Fruit fly (Drosophila melanogaster) whole organism, wandering third instar larva: Measurements from ENCODE around the gene CG5455.
A peak's percentile ranks its signal among the peaks of the same experiment; 100 is the strongest.

Experiments
- Abd-B ChIP-seq: fragments of >200 bp; optimal IDR thresholded peaks from 2 replicates; lab custom pipeline; 2017; ENCODE audit warnings: missing biosample characterization, missing genetic modification characterization
- CG32264 ChIP-seq: fragments of 200-800 bp; sonication (Bioruptor generic); optimal IDR thresholded peaks from 2 replicates; lab custom pipeline; 2016; ENCODE audit warnings: missing biosample characterization, missing genetic modification characterization
- CG9705 ChIP-seq: fragments of 200-800 bp; sonication (Bioruptor generic); optimal IDR thresholded peaks from 2 replicates; lab custom pipeline; 2018; ENCODE audit warnings: missing biosample characterization, mild to moderate bottlenecking, missing genetic modification characterization
- CrebA ChIP-seq: fragments of 200-800 bp; sonication (Bioruptor generic); optimal IDR thresholded peaks from 2 replicates; lab custom pipeline; 2016; ENCODE audit warnings: missing biosample characterization, mild to moderate bottlenecking, missing genetic modification characterization, borderline replicate concordance
- Dfd ChIP-seq: fragments of >200 bp; optimal IDR thresholded peaks from 2 replicates; lab custom pipeline; 2017; ENCODE audit warnings: missing biosample characterization, missing genetic modification characterization
- Dif ChIP-seq: fragments of 200-275, 200-300 bp; sonication (Bioruptor generic); optimal IDR thresholded peaks from 2 replicates; lab custom pipeline; 2018; ENCODE audit warnings: missing biosample characterization, missing genetic modification characterization; ENCODE audit not compliant: partially characterized antibody
- GATAd ChIP-seq: sonication (Bioruptor generic); optimal IDR thresholded peaks from 2 replicates; lab custom pipeline; 2016; ENCODE audit warnings: missing biosample characterization, missing genetic modification characterization
- HLH106 ChIP-seq: fragments of 200-800 bp; optimal IDR thresholded peaks from 3 replicates; lab custom pipeline; 2019; ENCODE audit warnings: missing biosample characterization, mild to moderate bottlenecking, missing genetic modification characterization, moderate library complexity
- Hnf4 ChIP-seq: fragments of 200-800 bp; sonication (Bioruptor generic); optimal IDR thresholded peaks from 2 replicates; lab custom pipeline; 2016; ENCODE audit warnings: missing biosample characterization, mild to moderate bottlenecking, missing genetic modification characterization
- Hr78 ChIP-seq: fragments of >200 bp; optimal IDR thresholded peaks from 2 replicates; lab custom pipeline; 2017; ENCODE audit warnings: missing biosample characterization, missing genetic modification characterization
- Hr83 ChIP-seq: fragments of 200-300 bp; sonication (Bioruptor generic); optimal IDR thresholded peaks from 2 replicates; lab custom pipeline; 2016; ENCODE audit warnings: missing biosample characterization, mild to moderate bottlenecking, missing genetic modification characterization, moderate library complexity; ENCODE audit not compliant: poor library complexity, severe bottlenecking
- Jra ChIP-seq: sonication (Bioruptor generic); optimal IDR thresholded peaks from 2 replicates; lab custom pipeline; 2016; ENCODE audit warnings: missing biosample characterization, missing genetic modification characterization
- Mio ChIP-seq: sonication (Bioruptor generic); optimal IDR thresholded peaks from 2 replicates; lab custom pipeline; 2016; ENCODE audit warnings: missing biosample characterization, missing genetic modification characterization
- Myc ChIP-seq: fragments of >200 bp; optimal IDR thresholded peaks from 2 replicates; lab custom pipeline; 2017
- N ChIP-seq: fragments of >200 bp; optimal IDR thresholded peaks from 2 replicates; lab custom pipeline; 2018; ENCODE audit warnings: missing biosample characterization, missing external identifiers, missing genetic modification characterization
- OdsH ChIP-seq: fragments of 200-800 bp; sonication (Bioruptor generic); optimal IDR thresholded peaks from 2 replicates; lab custom pipeline; 2016; ENCODE audit warnings: missing biosample characterization, mild to moderate bottlenecking, missing genetic modification characterization
- Rel ChIP-seq, 2 experiments: fragments of 200-800 bp; sonication (Bioruptor generic) in 1 of 2; optimal IDR thresholded peaks; 2 replicates in 1 of 2; 3 replicates in 1 of 2; lab custom pipeline; 2016 to 2019; ENCODE audit warnings: mild to moderate bottlenecking in 2 of 2, missing biosample characterization in 2 of 2, missing genetic modification characterization in 2 of 2, moderate library complexity in 1 of 2
- Sp1 ChIP-seq: fragments of 200-800 bp; sonication (Bioruptor generic); optimal IDR thresholded peaks from 3 replicates; lab custom pipeline; 2019; ENCODE audit warnings: missing biosample characterization, mild to moderate bottlenecking, missing genetic modification characterization, moderate library complexity
- Vsx2 ChIP-seq: fragments of 200-300, 225-300 bp; sonication (Bioruptor generic); optimal IDR thresholded peaks from 2 replicates; lab custom pipeline; 2018; ENCODE audit warnings: missing biosample characterization, missing genetic modification characterization; ENCODE audit not compliant: partially characterized antibody
- br ChIP-seq: fragments of 200-800 bp; sonication (Bioruptor generic); optimal IDR thresholded peaks from 2 replicates; lab custom pipeline; 2016; ENCODE audit warnings: missing biosample characterization, missing genetic modification characterization
- brk ChIP-seq: fragments of 200-800 bp; sonication (Bioruptor generic); optimal IDR thresholded peaks from 2 replicates; lab custom pipeline; 2016; ENCODE audit warnings: missing biosample characterization, mild to moderate bottlenecking, missing genetic modification characterization
- dl ChIP-seq, 2 experiments: fragments of 175-275, 200-275 bp in 1 of 2; fragments of 200-275 bp in 1 of 2; sonication (Bioruptor generic); optimal IDR thresholded peaks; lab custom pipeline; 2018; ENCODE audit warnings: mild to moderate bottlenecking in 2 of 2, missing biosample characterization in 2 of 2, missing genetic modification characterization in 2 of 2, moderate library complexity in 2 of 2; ENCODE audit not compliant: partially characterized antibody in 2 of 2, insufficient read depth in 1 of 2
- dmrt93B ChIP-seq: fragments of 200-800 bp; sonication (Bioruptor generic); optimal IDR thresholded peaks from 2 replicates; lab custom pipeline; 2018; ENCODE audit warnings: missing biosample characterization, mild to moderate bottlenecking, missing genetic modification characterization
- dsf ChIP-seq: sonication (Bioruptor generic); optimal IDR thresholded peaks from 2 replicates; lab custom pipeline; 2016; ENCODE audit warnings: missing biosample characterization, missing genetic modification characterization, borderline replicate concordance
- ey ChIP-seq: fragments of 200-800 bp; sonication (Bioruptor generic); optimal IDR thresholded peaks from 2 replicates; lab custom pipeline; 2016; ENCODE audit warnings: missing biosample characterization, missing genetic modification characterization
- foxo ChIP-seq, 2 experiments: fragments of 200-800 bp; sonication (Bioruptor generic); optimal IDR thresholded peaks; 2 replicates in 1 of 2; 3 replicates in 1 of 2; lab custom pipeline; 2016 to 2017; ENCODE audit warnings: missing biosample characterization in 2 of 2, missing genetic modification characterization in 2 of 2
- fru ChIP-seq: fragments of 200-800 bp; sonication (Bioruptor generic); optimal IDR thresholded peaks from 3 replicates; lab custom pipeline; 2016; ENCODE audit warnings: missing biosample characterization, mild to moderate bottlenecking, missing genetic modification characterization
- h ChIP-seq: fragments of 200-800 bp; sonication (Bioruptor generic); optimal IDR thresholded peaks from 3 replicates; lab custom pipeline; 2016; ENCODE audit warnings: missing biosample characterization, mild to moderate bottlenecking, missing genetic modification characterization
- lola ChIP-seq: fragments of >200 bp; optimal IDR thresholded peaks from 2 replicates; lab custom pipeline; 2017; ENCODE audit warnings: missing biosample characterization, missing genetic modification characterization
- pan ChIP-seq: fragments of >200 bp; optimal IDR thresholded peaks from 2 replicates; lab custom pipeline; 2017
- psq ChIP-seq: fragments of 200-800 bp; sonication (Bioruptor generic); optimal IDR thresholded peaks from 3 replicates; lab custom pipeline; 2017; ENCODE audit warnings: missing biosample characterization, mild to moderate bottlenecking, missing genetic modification characterization, moderate library complexity
- rgr ChIP-seq: fragments of 200-800 bp; sonication (Bioruptor generic); optimal IDR thresholded peaks from 3 replicates; lab custom pipeline; 2016; ENCODE audit warnings: missing biosample characterization, mild to moderate bottlenecking, missing genetic modification characterization
- sage ChIP-seq: fragments of 200-800 bp; sonication (Bioruptor generic); optimal IDR thresholded peaks from 2 replicates; lab custom pipeline; 2016; ENCODE audit warnings: missing biosample characterization, mild to moderate bottlenecking, missing genetic modification characterization
- sv ChIP-seq: fragments of 200-800 bp; sonication (Bioruptor generic); optimal IDR thresholded peaks from 3 replicates; lab custom pipeline; 2016; ENCODE audit warnings: missing biosample characterization, missing genetic modification characterization
- tai ChIP-seq: sonication (Bioruptor generic); optimal IDR thresholded peaks from 2 replicates; lab custom pipeline; 2016; ENCODE audit warnings: missing biosample characterization, missing genetic modification characterization
- woc ChIP-seq: sonication (Bioruptor generic); optimal IDR thresholded peaks from 2 replicates; lab custom pipeline; 2016; ENCODE audit warnings: missing biosample characterization, mild to moderate bottlenecking, missing genetic modification characterization

Gene CG5455

dm6 chr3R:26436540-26436939 is 24.8 kb upstream of the CG5455 start (continued):
- TF ChIP-seq Myc (lab: Kevin White, UChicago) (no peak), Abd-B (no peak), sage (no peak), CG32264 (GFP tag; lab: Kevin White, UChicago) (no peak)

- TF ChIP-seq Dif (GFP tag; lab: Kevin White, UChicago), result peak; percentile 82
- TF ChIP-seq Vsx2, result peak; percentile 72
- peak in 1 of 2 experiments; percentile 45 for TF ChIP-seq dl (GFP tag; optimal IDR thresholded peaks at IDR 0.05; lab: Kevin White, UChicago; ENCODE audit: insufficient read depth in 1 of 2, partially characterized antibody in 2 of 2)
- TF ChIP-seq ey (GFP tag; lab: Kevin White, UChicago), result no peak
- peak; percentile 9 for TF ChIP-seq brk
Observed at dm6 chr3R:26440455-26441196, 20.7 kb upstream of the CG5455 start, which contains the start of gene tx. Gene tx, plus strand, starts transcription at chr3R:26440778.

dm6 chr3R:26442609-26443180 is 18.6 kb upstream of the CG5455 start:
- peak; percentile 27 for TF ChIP-seq rgr
- TF ChIP-seq Sp1 (GFP tag; lab: Kevin White, UChicago), result peak; percentile 4
- TF ChIP-seq brk, result no peak
- peak; percentile 43 for TF ChIP-seq h (GFP tag; lab: Kevin White, UChicago)
- TF ChIP-seq tai (GFP tag; lab: Kevin White, UChicago), result no peak

- TF ChIP-seq br (GFP tag; lab: Kevin White, UChicago) (no peak), HLH106 (tag; lab: Kevin White, UChicago) (no peak), Dfd (no peak), Hr78 (GFP tag; lab: Kevin White, UChicago) (no peak), sv (GFP tag; lab: Kevin White, UChicago) (no peak), Vsx2 (no peak), ey (GFP tag; lab: Kevin White, UChicago) (no peak), N (GFP tag; lab: Kevin White, UChicago) (no peak), foxo (GFP tag; optimal IDR thresholded peaks at IDR 0.05; lab: Kevin White, UChicago) (no peak)
Observed at dm6 chr3R:26443343-26443742, 18.0 kb upstream of the CG5455 start.

- no peak for TF ChIP-seq GATAd
- no peak for TF ChIP-seq dsf (GFP tag; lab: Kevin White, UChicago)
- TF ChIP-seq N (GFP tag; lab: Kevin White, UChicago), result no peak
- no peak for TF ChIP-seq CG9705
- no peak for TF ChIP-seq OdsH (GFP tag; lab: Kevin White, UChicago)
- TF ChIP-seq rgr, result no peak
- no peak for TF ChIP-seq Hnf4
- no peak for TF ChIP-seq Hr78 (GFP tag; lab: Kevin White, UChicago)
- TF ChIP-seq Dif (GFP tag; lab: Kevin White, UChicago), result no peak
- TF ChIP-seq pan (lab: Kevin White, UChicago), result no peak
- TF ChIP-seq fru (GFP tag; lab: Kevin White, UChicago), result no peak
- TF ChIP-seq Hr83 (GFP tag; lab: Kevin White, UChicago), result no peak
- no peak for TF ChIP-seq woc
- no peak for TF ChIP-seq Vsx2
- TF ChIP-seq h (GFP tag; lab: Kevin White, UChicago), result no peak
Observed at dm6 chr3R:26443875-26444511, 17.3 kb upstream of the CG5455 start.

- TF ChIP-seq CG32264 (GFP tag; lab: Kevin White, UChicago) (no peak), h (GFP tag; lab: Kevin White, UChicago) (no peak), ey (GFP tag; lab: Kevin White, UChicago) (no peak), Hr78 (GFP tag; lab: Kevin White, UChicago) (no peak), Vsx2 (no peak), psq (GFP tag; lab: Kevin White, UChicago) (no peak), rgr (no peak), Mio (GFP tag; lab: Kevin White, UChicago) (no peak), Myc (lab: Kevin White, UChicago) (no peak), CrebA (GFP tag; lab: Kevin White, UChicago) (no peak), Sp1 (GFP tag; lab: Kevin White, UChicago) (no peak), N (GFP tag; lab: Kevin White, UChicago) (no peak), dsf (GFP tag; lab: Kevin White, UChicago) (no peak), dmrt93B (GFP tag; lab: Kevin White, UChicago) (no peak), fru (GFP tag; lab: Kevin White, UChicago) (no peak), Dfd (no peak), Jra (no peak), lola (GFP tag; lab: Kevin White, UChicago) (no peak), Rel (GFP tag; optimal IDR thresholded peaks at IDR 0.05; lab: Kevin White, UChicago) (no peak), Rel (tag; optimal IDR thresholded peaks at IDR 0.05; lab: Kevin White, UChicago) (no peak), GATAd (no peak)
Observed at dm6 chr3R:26448779-26449178, 12.5 kb upstream of the CG5455 start, which contains the start of gene Hex-t1. Gene Hex-t1, plus strand, starts transcription at chr3R:26449079.
